Fruit fly (Drosophila melanogaster) whole organism, embryonic: ENCODE data around the gene ATP7.

Experiments used
- CG11696 ChIP-seq: fragments of 200-800 bp; sonication (Bioruptor generic); IDR thresholded peaks from 2 replicates; pipeline ENCODE4 v1.3.6; 2022; ENCODE audit warnings: missing biosample characterization, missing genetic modification characterization
- CG15011 ChIP-seq: fragments of 200-800 bp; sonication (Bioruptor generic); optimal IDR thresholded peaks from 3 replicates; lab custom pipeline; 2018; ENCODE audit warnings: missing biosample characterization, mild to moderate bottlenecking, missing genetic modification characterization
- CG8290 ChIP-seq, 3 experiments: fragments of 200-800 bp; sonication (Bioruptor generic); optimal IDR thresholded peaks; 2 replicates each; lab custom pipeline; 2016 to 2019; ENCODE audit warnings: missing biosample characterization in 3 of 3, missing genetic modification characterization in 3 of 3, mild to moderate bottlenecking in 2 of 3, moderate library complexity in 1 of 3
- Dfd ChIP-seq, 2 experiments: fragments of >200 bp; optimal IDR thresholded peaks; 2 replicates each; lab custom pipeline; 2017; ENCODE audit warnings: missing biosample characterization in 2 of 2, missing genetic modification characterization in 2 of 2
- H2.0 ChIP-seq: fragments of 200-800 bp; sonication (Bioruptor generic); IDR thresholded peaks from 2 replicates; pipeline ENCODE4 v1.3.6; 2022; ENCODE audit warnings: missing biosample characterization, missing genetic modification characterization
- hth ChIP-seq: fragments of >200 bp; optimal IDR thresholded peaks from 2 replicates; lab custom pipeline; 2017; ENCODE audit warnings: inconsistent platforms

DNA sequence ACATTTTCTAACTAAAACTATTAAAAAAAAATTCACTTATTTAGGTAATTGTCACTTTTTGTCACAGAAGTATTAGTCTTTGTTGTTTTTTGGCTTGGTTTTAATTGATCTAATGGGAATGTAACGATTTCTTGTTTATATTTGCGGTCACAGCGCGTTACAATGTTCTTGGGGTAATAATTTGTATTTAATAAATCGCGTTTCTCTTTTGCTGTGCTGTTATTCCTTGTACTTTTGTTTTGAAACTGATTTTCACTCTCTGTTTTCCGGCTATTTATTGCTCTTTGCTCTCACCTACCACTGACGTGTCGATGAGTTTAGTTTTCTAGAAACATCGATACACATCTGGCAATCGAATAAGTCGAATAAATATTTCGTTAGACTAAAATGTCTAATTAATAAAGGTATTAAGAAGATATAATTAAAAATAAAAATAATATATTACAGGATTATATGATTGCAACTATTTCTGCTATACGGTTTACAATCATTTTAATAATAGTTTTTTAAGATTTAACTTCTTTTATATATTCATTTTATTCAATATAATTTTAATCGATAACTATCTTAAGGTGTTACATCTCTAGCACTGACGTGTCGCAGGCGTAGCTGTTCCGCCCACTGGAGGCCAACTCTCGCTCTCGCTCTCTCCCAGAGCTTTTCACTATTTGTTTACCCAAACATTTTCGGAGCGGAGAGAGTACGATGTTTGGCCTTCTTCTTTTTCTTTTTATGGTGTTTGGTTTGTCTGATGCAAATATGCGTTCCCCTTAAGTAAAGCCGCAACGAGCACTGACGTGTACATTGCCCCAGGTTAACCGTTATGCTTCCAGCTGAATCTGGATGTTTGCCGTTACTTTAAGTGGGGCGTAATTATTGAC lies 47.7 kb upstream of the ATP7 start, which contains the start of gene Hsc70-3:
- TF ChIP-seq H2.0 (no peak), CG11696 (GFP tag; lab: Robert Waterston, UW) (no peak), CG8290 (GFP tag; optimal IDR thresholded peaks at IDR 0.05; lab: Kevin White, UChicago) (peak; percentile 7), CG8290 (tag; optimal IDR thresholded peaks at IDR 0.05; lab: Kevin White, UChicago) (peak in 1 of 2 experiments; percentile 40), Dfd (GFP tag; optimal IDR thresholded peaks at IDR 0.05; lab: Kevin White, UChicago) (no peak), CG15011 (GFP tag; lab: Kevin White, UChicago) (no peak), hth (lab: Kevin White, UChicago) (no peak)
